Worm (Caenorhabditis elegans): Measurements from ENCODE around the gene F31D4.8.

- no peak for TF ChIP-seq snpc-4 (tag; optimal IDR thresholded peaks at IDR 0.05)
- no peak for TF ChIP-seq zag-1 (tag; optimal IDR thresholded peaks at IDR 0.05)
- TF ChIP-seq unc-39 (tag; optimal IDR thresholded peaks at IDR 0.05): no peak
- TF ChIP-seq ama-1 (optimal IDR thresholded peaks at IDR 0.05): no peak
- TF ChIP-seq lin-11 (tag; optimal IDR thresholded peaks at IDR 0.05): no peak
- TF ChIP-seq fos-1 (tag; optimal IDR thresholded peaks at IDR 0.05): no peak
- no peak for TF ChIP-seq ztf-4 (tag; optimal IDR thresholded peaks at IDR 0.05)
- TF ChIP-seq nhr-237 (tag; optimal IDR thresholded peaks at IDR 0.05): no peak
- TF ChIP-seq dmd-4 (tag; optimal IDR thresholded peaks at IDR 0.05): no peak
Observed at ce11 chrV:20830409-20830808, 37.8 kb downstream of the F31D4.8 start.

Data from whole organism, L2 larva.